Worm (Caenorhabditis elegans): ENCODE results near the gene K09E9.3.

K09E9.3 gene

DNA sequence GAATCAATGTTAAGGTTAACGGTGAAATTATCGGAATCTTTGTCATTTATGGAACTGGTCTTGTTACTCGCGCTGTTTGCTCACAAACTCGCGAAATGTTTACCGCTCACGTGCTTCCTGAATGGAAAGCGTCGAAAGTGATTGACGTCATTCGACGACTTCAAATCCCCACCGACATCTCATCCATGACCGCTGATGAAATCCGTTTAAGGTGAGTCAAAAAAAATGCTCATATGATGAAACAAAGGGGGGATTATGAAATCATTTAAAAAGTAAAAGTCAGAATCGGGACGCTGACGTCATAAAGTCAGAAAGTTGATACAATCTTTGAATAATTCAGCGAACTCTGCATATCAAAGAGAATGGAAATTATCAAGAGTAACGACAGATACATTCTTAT lies 5.0 kb downstream of the K09E9.3 start:
- TF ChIP-seq atf-7 (tag; optimal IDR thresholded peaks at IDR 0.05), result peak; percentile 30
- TF ChIP-seq ztf-22 (GFP tag; optimal IDR thresholded peaks at IDR 0.05), result no peak
- no peak for TF ChIP-seq F52B5.7 (tag; optimal IDR thresholded peaks at IDR 0.05)
- no peak for TF ChIP-seq F57C9.4 (tag; optimal IDR thresholded peaks at IDR 0.05)
- TF ChIP-seq madf-3 (GFP tag; IDR thresholded peaks at IDR 0.05), result no peak
- no peak for TF ChIP-seq B0019.2 (GFP tag; conservative IDR thresholded peaks at IDR 0.05)
- TF ChIP-seq nfya-1 (tag; optimal IDR thresholded peaks at IDR 0.05; ENCODE audit: borderline replicate concordance, insufficient read depth), result no peak
- TF ChIP-seq lir-1 (GFP tag; conservative IDR thresholded peaks at IDR 0.05), result 0 out of 2 replicates have a peak, but pooled peaks have one; percentile 19
- TF ChIP-seq hsf-1 (GFP tag; IDR thresholded peaks at IDR 0.05), result no peak
- no peak for TF ChIP-seq F10E7.11 (tag; optimal IDR thresholded peaks at IDR 0.05)
- no peak for TF ChIP-seq F22D6.2 (tag; optimal IDR thresholded peaks at IDR 0.05)
- no peak for TF ChIP-seq sptf-2 (GFP tag; optimal IDR thresholded peaks at IDR 0.05)
- no peak for TF ChIP-seq snpc-3.4 (tag; optimal IDR thresholded peaks at IDR 0.05)
- TF ChIP-seq nhr-120 (GFP tag; IDR thresholded peaks at IDR 0.05), result no peak
- no peak for TF ChIP-seq attf-6 (GFP tag; IDR thresholded peaks at IDR 0.05)
- TF ChIP-seq cebp-1 (GFP tag; IDR thresholded peaks at IDR 0.05), result peak; percentile 35; the same call in 1 of the 2 replicates
- peak; percentile 97 for TF ChIP-seq cebp-1 (tag; optimal IDR thresholded peaks at IDR 0.05)
- TF ChIP-seq lin-35 (GFP tag; optimal IDR thresholded peaks at IDR 0.05), result peak in 1 of 3 experiments; percentile 44

DNA sequence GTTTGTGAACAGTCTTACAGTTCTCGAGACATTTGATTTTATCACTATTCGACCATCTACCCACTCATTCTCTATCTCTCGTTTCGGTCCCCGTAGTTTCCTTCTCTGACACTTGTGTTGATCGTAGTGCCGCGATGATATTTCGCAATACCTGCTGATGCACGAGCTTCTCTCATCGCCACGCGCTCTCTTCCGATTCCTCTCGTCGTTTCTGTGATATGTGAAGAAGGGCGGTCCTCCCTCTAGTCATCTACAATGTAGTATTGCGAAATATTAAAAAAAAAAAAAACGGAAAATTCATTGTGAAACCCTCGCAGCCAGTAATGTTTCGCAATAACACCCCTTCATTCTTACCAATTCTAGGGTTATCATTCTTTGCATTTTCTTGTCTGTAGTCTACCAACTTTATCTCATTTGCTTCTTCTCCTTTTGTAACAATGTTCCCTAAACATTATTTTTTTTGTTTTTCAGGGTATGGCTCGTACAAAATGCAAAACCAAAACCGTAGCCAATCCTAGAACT lies 6.0 kb downstream of the K09E9.3 start, which contains the start of gene nipi-3:
nipi-3 (plus strand) TSS at position 472 of the 522 bp plus-strand sequence.
- TF ChIP-seq ZK185.1 (tag; optimal IDR thresholded peaks at IDR 0.05; ENCODE audit: poor library complexity, severe bottlenecking), result peak; percentile 84
- TF ChIP-seq C17E4.6 (GFP tag; IDR thresholded peaks at IDR 0.05), result 0 out of 2 replicates have a peak, but pooled peaks have one; percentile 27
- TF ChIP-seq madf-8 (GFP tag; conservative IDR thresholded peaks at IDR 0.05), result no peak
- no peak for TF ChIP-seq him-1 (tag; optimal IDR thresholded peaks at IDR 0.05)
- TF ChIP-seq ztf-18 (tag; optimal IDR thresholded peaks at IDR 0.05), result peak; percentile 71
- peak; percentile 81 for TF ChIP-seq egl-44 (GFP tag; IDR thresholded peaks at IDR 0.05)
- no peak for TF ChIP-seq die-1 (tag; optimal IDR thresholded peaks at IDR 0.05)
- no peak for TF ChIP-seq mel-28 (tag; optimal IDR thresholded peaks at IDR 0.05; ENCODE audit: borderline replicate concordance)
- TF ChIP-seq bed-2 (GFP tag; IDR thresholded peaks at IDR 0.05), result no peak
- TF ChIP-seq pha-4 (tag; optimal IDR thresholded peaks at IDR 0.05), result peak; percentile 92
- no peak for TF ChIP-seq efl-1 (GFP tag; optimal IDR thresholded peaks at IDR 0.05)
- TF ChIP-seq lsy-27 (tag; optimal IDR thresholded peaks at IDR 0.05; ENCODE audit: borderline replicate concordance, insufficient read depth), result no peak
- peak; percentile 69 for TF ChIP-seq rcor-1 (GFP tag; IDR thresholded peaks at IDR 0.05)
- peak; percentile 77; the same call in 1 of the 2 replicates for TF ChIP-seq lir-1 (GFP tag; conservative IDR thresholded peaks at IDR 0.05)
- TF ChIP-seq lag-1 (GFP tag; IDR thresholded peaks at IDR 0.05), result no peak
- TF ChIP-seq ztf-25 (GFP tag; IDR thresholded peaks at IDR 0.05), result no peak
- TF ChIP-seq unc-130 (GFP tag; optimal IDR thresholded peaks at IDR 0.05), result no peak
- TF ChIP-seq fkh-3 (tag; optimal IDR thresholded peaks at IDR 0.05), result no peak
- 0 out of 2 replicates have a peak, but pooled peaks have one; percentile 17 for TF ChIP-seq Y67H2A.10 (GFP tag; conservative IDR thresholded peaks at IDR 0.05)
- TF ChIP-seq K12H6.12 (tag; optimal IDR thresholded peaks at IDR 0.05), result peak; percentile 92
- TF ChIP-seq madf-3 (GFP tag; IDR thresholded peaks at IDR 0.05), result 0 out of 2 replicates have a peak, but pooled peaks have one; percentile 66
- TF ChIP-seq F10E7.11 (tag; optimal IDR thresholded peaks at IDR 0.05), result no peak
- no peak for TF ChIP-seq F39B2.1 (GFP tag; IDR thresholded peaks at IDR 0.05)
- peak; percentile 88 for TF ChIP-seq nhr-90 (tag; optimal IDR thresholded peaks at IDR 0.05)
- TF ChIP-seq nhr-80 (tag; optimal IDR thresholded peaks at IDR 0.05), result peak; percentile 99
- TF ChIP-seq snpc-1.1 (tag; optimal IDR thresholded peaks at IDR 0.05; ENCODE audit: insufficient read depth), result no peak
- no peak for TF ChIP-seq aptf-2 (GFP tag; conservative IDR thresholded peaks at IDR 0.05)
- no peak for TF ChIP-seq repo-1 (tag; optimal IDR thresholded peaks at IDR 0.05)
- no peak for TF ChIP-seq tbx-9 (tag; optimal IDR thresholded peaks at IDR 0.05; ENCODE audit: borderline replicate concordance)
- TF ChIP-seq B0019.2 (GFP tag; conservative IDR thresholded peaks at IDR 0.05), result no peak
- no peak for TF ChIP-seq bed-1 (GFP tag; IDR thresholded peaks at IDR 0.05)
- no peak for TF ChIP-seq rpc-1 (optimal IDR thresholded peaks at IDR 0.05)
- TF ChIP-seq rpc-1 (tag; optimal IDR thresholded peaks at IDR 0.05), result no peak
